Worm (Caenorhabditis elegans) whole organism, mixed stage, embryonic: ENCODE measurements around the gene Y59A8A.8.

Experiments used
- M03D4.4 ChIP-seq: sonication (generic microtip); optimal IDR thresholded peaks from 2 replicates; lab custom pipeline; 2017; ENCODE audit warnings: mild to moderate bottlenecking, missing genetic modification characterization, missing compliant biosample characterization
- bed-3 ChIP-seq: fragments of 200-800 bp; sonication (Bioruptor generic); optimal IDR thresholded peaks from 3 replicates; lab custom pipeline; 2018; ENCODE audit warnings: mild to moderate bottlenecking, missing genetic modification characterization, moderate library complexity, missing compliant biosample characterization
- blmp-1 ChIP-seq: fragments of 150-350 bp; optimal IDR thresholded peaks from 2 replicates; lab custom pipeline; 2014; ENCODE audit warnings: missing biosample characterization, missing genetic modification characterization
- ceh-39 ChIP-seq: fragments of 150-350 bp; optimal IDR thresholded peaks from 2 replicates; lab custom pipeline; 2014; ENCODE audit warnings: missing biosample characterization, missing genetic modification characterization
- ceh-43 ChIP-seq: fragments of 200-800 bp; sonication (Bioruptor generic); optimal IDR thresholded peaks from 2 replicates; lab custom pipeline; 2018; ENCODE audit warnings: mild to moderate bottlenecking, missing genetic modification characterization, moderate library complexity, missing compliant biosample characterization
- ces-1 ChIP-seq: fragments of 150-350 bp; optimal IDR thresholded peaks from 2 replicates; lab custom pipeline; 2014; ENCODE audit warnings: missing biosample characterization, missing genetic modification reagents, missing genetic modification characterization
- cnd-1 ChIP-seq: fragments of 200-800 bp; sonication (Bioruptor generic); optimal IDR thresholded peaks from 2 replicates; lab custom pipeline; 2018; ENCODE audit warnings: mild to moderate bottlenecking, missing genetic modification characterization, missing compliant biosample characterization
- drap-1 ChIP-seq: fragments of 200-800 bp; sonication (Bioruptor generic); optimal IDR thresholded peaks from 3 replicates; lab custom pipeline; 2018; ENCODE audit warnings: mild to moderate bottlenecking, missing genetic modification characterization, missing compliant biosample characterization
- elt-1 ChIP-seq: sonication (generic microtip); optimal IDR thresholded peaks from 2 replicates; lab custom pipeline; 2017; ENCODE audit warnings: missing genetic modification characterization, mild to moderate bottlenecking, missing compliant biosample characterization, antibody characterized with exemption, moderate library complexity, borderline replicate concordance; ENCODE audit not compliant: insufficient read depth
- ham-2 ChIP-seq: fragments of 200-800 bp; sonication (Bioruptor generic); optimal IDR thresholded peaks from 2 replicates; lab custom pipeline; 2018; ENCODE audit warnings: mild to moderate bottlenecking, missing genetic modification characterization, missing compliant biosample characterization
- hlh-1 ChIP-seq: fragments of 150-350 bp; optimal IDR thresholded peaks from 2 replicates; lab custom pipeline; 2014; ENCODE audit warnings: missing biosample characterization, missing genetic modification reagents, missing genetic modification characterization
- lin-32 ChIP-seq: fragments of 200-800 bp; sonication (Bioruptor generic); optimal IDR thresholded peaks from 2 replicates; lab custom pipeline; 2018; ENCODE audit warnings: mild to moderate bottlenecking, missing genetic modification characterization, missing compliant biosample characterization
- lsy-2 ChIP-seq: fragments of 150-350 bp; optimal IDR thresholded peaks from 2 replicates; lab custom pipeline; 2014; ENCODE audit warnings: missing biosample characterization, missing genetic modification characterization
- mab-5 ChIP-seq: fragments of 150-350 bp; optimal IDR thresholded peaks from 2 replicates; lab custom pipeline; 2014; ENCODE audit warnings: missing biosample characterization, missing genetic modification characterization
- mls-2 ChIP-seq: sonication (generic microtip); optimal IDR thresholded peaks from 2 replicates; lab custom pipeline; 2016; ENCODE audit warnings: mild to moderate bottlenecking, missing genetic modification characterization, moderate library complexity, missing compliant biosample characterization
- nhr-12 ChIP-seq: fragments of 150-350 bp; optimal IDR thresholded peaks from 2 replicates; lab custom pipeline; 2014; ENCODE audit warnings: missing biosample characterization, missing genetic modification characterization
- nhr-237 ChIP-seq: fragments of 150-350 bp; optimal IDR thresholded peaks from 2 replicates; lab custom pipeline; 2014; ENCODE audit warnings: missing biosample characterization, missing genetic modification characterization
- nhr-28 ChIP-seq: fragments of 150-350 bp; optimal IDR thresholded peaks from 2 replicates; lab custom pipeline; 2014; ENCODE audit warnings: missing biosample characterization, missing genetic modification characterization
- nhr-76 ChIP-seq: sonication (generic microtip); optimal IDR thresholded peaks from 2 replicates; lab custom pipeline; 2017; ENCODE audit warnings: missing biosample characterization, missing genetic modification characterization
- pha-4 ChIP-seq: fragments of 150-350 bp; optimal IDR thresholded peaks from 2 replicates; lab custom pipeline; 2018; ENCODE audit warnings: missing biosample characterization, missing genetic modification reagents, missing genetic modification characterization
- sem-2 ChIP-seq: fragments of 200-800 bp; sonication (Bioruptor generic); optimal IDR thresholded peaks from 2 replicates; lab custom pipeline; 2018; ENCODE audit warnings: mild to moderate bottlenecking, missing genetic modification characterization, missing compliant biosample characterization
- sptf-1 ChIP-seq: sonication (generic microtip); optimal IDR thresholded peaks from 2 replicates; lab custom pipeline; 2017; ENCODE audit warnings: mild to moderate bottlenecking, missing genetic modification characterization, moderate library complexity, missing compliant biosample characterization
- unc-120 ChIP-seq: sonication (generic microtip); optimal IDR thresholded peaks from 2 replicates; lab custom pipeline; 2017; ENCODE audit warnings: missing genetic modification characterization, missing compliant biosample characterization; ENCODE audit not compliant: poor library complexity, severe bottlenecking
- unc-62 ChIP-seq: fragments of 150-350 bp; optimal IDR thresholded peaks from 2 replicates; lab custom pipeline; 2014; ENCODE audit warnings: missing biosample characterization, missing genetic modification reagents, missing genetic modification characterization
- zip-8 ChIP-seq: fragments of 150-350 bp; optimal IDR thresholded peaks from 2 replicates; lab custom pipeline; 2014; ENCODE audit warnings: missing biosample characterization, missing genetic modification characterization
- ztf-11 ChIP-seq: fragments of 150-350 bp; optimal IDR thresholded peaks from 2 replicates; lab custom pipeline; 2014; ENCODE audit warnings: missing biosample characterization, missing genetic modification characterization

The Y59A8A.8 gene

DNA sequence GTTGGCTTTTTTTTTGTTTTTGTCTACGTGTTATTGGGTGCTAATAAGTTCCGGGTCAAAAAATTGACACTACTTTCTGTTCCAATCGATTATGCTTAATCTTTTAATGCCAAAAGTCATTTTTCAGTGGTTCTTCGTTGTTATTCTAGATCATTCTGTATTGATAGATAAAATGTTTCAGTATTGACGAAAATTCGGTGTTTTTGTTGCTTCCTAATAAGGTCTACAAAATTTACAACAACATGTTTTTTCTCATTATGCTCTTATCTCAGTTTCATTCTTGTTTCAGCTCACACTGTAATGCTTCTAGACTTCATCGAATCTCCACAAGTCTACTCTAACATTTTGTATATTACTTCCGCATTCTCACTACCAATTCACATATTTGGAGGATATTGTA, 34.1 kb upstream of the Y59A8A.8 start, which contains the start of gene srh-303:
Gene srh-303, plus strand, starts transcription at position 301 of the 400 bp plus-strand sequence.
- TF ChIP-seq lsy-2 (tag; lab: Kevin White, UChicago) (no peak), lin-32 (GFP tag; lab: Kevin White, UChicago) (no peak), unc-120 (tag; lab: Kevin White, UChicago) (no peak), mls-2 (tag; lab: Kevin White, UChicago) (no peak), nhr-76 (no peak), ham-2 (GFP tag; lab: Kevin White, UChicago) (no peak), cnd-1 (tag; lab: Kevin White, UChicago) (no peak), nhr-28 (tag; lab: Kevin White, UChicago) (no peak), bed-3 (GFP tag; lab: Kevin White, UChicago) (no peak), drap-1 (no peak), ces-1 (no peak), pha-4 (tag; lab: Kevin White, UChicago) (no peak)

DNA sequence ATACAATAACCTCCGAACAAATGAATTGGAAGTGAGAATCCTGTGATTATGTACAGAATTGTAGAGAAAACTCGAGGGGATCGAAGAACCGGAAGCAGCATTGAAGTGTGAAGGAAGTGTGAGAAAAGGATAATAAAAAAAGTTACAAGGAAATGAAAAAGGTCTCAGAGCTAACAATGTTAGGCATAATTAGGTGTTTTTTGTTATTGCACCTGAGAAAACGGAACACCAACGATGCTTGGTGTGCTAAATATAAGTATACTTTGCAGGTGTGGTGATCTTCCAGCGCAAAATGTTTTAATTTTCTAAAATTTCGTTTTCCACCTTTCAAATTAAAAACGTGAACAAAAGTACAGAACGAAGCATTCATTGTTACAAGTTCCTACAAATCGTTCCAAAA, 21.3 kb upstream of the Y59A8A.8 start, which contains the start of gene srh-286:
Gene srh-286, minus strand, starts transcription at position 101 of the 400 bp plus-strand sequence.
- no peak for TF ChIP-seq ztf-11
- TF ChIP-seq, all 35 proteins: peak for 0

DNA sequence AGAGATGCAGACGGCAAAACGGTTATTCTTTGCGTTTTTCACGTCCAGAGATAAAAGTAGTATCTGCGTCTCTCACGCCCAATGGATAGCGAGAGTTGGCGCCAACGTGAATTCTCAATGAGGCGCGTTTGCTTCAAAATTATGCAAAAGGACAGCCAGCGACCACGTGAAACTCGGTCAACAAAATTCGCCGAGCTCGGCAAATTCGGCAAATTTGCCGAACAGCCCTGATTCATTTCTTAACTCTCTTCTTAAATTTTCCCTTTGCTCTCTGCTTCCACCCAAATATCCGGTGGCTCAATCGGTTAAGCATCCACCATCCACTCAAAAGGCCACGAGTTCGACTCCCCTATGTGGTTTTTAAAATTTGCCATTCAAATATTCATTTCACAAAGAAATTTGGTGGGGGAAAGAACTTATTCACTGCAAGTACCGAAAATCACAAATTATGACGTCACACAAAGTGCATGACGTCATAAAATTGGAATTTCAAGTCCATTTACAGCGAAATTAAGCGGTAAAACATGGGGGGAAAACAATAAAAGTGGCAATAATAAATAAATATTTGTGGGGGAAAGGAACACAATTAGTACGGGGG, 19.9 kb upstream of the Y59A8A.8 start:
- TF ChIP-seq sptf-1 (tag; lab: Kevin White, UChicago) = no peak
- no peak for TF ChIP-seq cnd-1 (tag; lab: Kevin White, UChicago)
- peak; percentile 100 for TF ChIP-seq zip-8
- TF ChIP-seq nhr-28 (tag; lab: Kevin White, UChicago) = no peak
- no peak for TF ChIP-seq ceh-39
- TF ChIP-seq elt-1 (tag; lab: Kevin White, UChicago) = no peak

DNA sequence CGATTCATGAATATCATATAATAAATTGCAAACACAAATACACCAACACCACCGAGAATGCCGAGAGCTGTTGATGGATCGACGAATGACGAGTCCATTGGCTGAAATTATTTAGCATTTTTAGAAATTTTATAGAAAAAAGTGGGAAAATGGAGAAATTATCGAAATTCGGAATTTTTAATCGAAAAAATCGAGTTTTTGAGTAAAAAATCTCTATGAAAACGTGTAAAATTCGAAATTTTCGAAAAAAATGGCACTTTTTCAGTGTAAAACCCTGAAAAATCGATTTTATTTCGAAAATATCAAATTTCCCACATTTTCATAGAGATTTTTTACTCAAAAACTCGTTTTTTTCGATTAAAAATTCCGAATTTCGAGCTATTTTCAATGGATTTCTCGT, 9.5 kb upstream of the Y59A8A.8 start, which contains the start of gene tcc-1:
Gene tcc-1, minus strand, starts transcription at position 101 of the 400 bp plus-strand sequence.
- TF ChIP-seq M03D4.4 (tag; lab: Kevin White, UChicago) = no peak
- TF ChIP-seq mab-5 (tag; lab: Kevin White, UChicago) = no peak

DNA sequence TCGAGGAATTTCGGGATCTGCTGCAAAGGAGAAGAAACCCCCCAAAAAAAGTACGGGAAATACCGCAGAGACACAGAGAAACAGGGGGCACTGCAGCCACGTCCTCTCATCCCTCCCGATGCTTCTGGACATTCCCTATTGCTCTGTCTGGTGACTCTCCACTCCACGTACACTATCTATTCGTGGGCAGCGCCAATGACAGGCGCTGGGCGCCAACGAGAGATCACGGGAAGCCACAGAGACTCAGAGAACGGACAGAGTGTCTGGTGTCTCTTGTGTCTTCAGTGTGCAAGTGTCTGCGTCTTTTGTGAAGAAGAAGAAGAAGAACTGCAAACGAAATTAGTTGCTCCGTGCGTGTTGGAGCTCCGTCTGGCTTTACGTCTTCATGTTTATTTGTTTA, 7.5 kb upstream of the Y59A8A.8 start:
- peak; percentile 82 for TF ChIP-seq hlh-1 (tag; lab: Kevin White, UChicago)
- TF ChIP-seq zip-8 = no peak
- peak; percentile 73 for TF ChIP-seq unc-62
- peak; percentile 42 for TF ChIP-seq ham-2 (GFP tag; lab: Kevin White, UChicago)
- TF ChIP-seq nhr-237 (tag; lab: Kevin White, UChicago) = peak; percentile 74
- TF ChIP-seq lsy-2 (tag; lab: Kevin White, UChicago) = peak; percentile 44
- TF ChIP-seq nhr-12 = no peak
- peak; percentile 86 for TF ChIP-seq unc-120 (tag; lab: Kevin White, UChicago)
- peak; percentile 37 for TF ChIP-seq pha-4 (tag; lab: Kevin White, UChicago)
- no peak for TF ChIP-seq M03D4.4 (tag; lab: Kevin White, UChicago)
- peak; percentile 78 for TF ChIP-seq drap-1
- peak; percentile 98 for TF ChIP-seq ces-1
- TF ChIP-seq, all 35 proteins: peak for 9

DNA sequence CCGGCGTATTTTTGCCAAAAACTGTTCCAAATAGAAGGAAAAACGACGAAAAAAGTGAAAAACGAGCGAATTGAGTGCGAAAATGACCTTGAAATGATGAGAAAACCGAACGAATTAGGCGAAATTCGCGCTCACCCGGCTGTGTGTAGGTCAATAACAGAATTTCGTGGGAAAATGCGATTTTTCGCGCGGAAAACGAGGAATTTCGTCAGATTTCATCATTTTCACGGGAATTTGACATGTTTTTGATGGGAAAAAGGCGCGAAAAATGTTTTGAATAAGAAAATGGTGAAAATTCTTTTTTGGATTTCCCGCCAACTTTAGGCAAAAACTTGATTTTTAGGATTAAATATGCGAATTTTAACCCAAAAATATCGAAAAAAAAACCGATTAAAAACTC, 6.3 kb upstream of the Y59A8A.8 start:
- TF ChIP-seq hlh-1 (tag; lab: Kevin White, UChicago) = no peak
- TF ChIP-seq elt-1 (tag; lab: Kevin White, UChicago) = no peak
- no peak for TF ChIP-seq drap-1
- no peak for TF ChIP-seq nhr-76
- no peak for TF ChIP-seq cnd-1 (tag; lab: Kevin White, UChicago)
- no peak for TF ChIP-seq nhr-12
- TF ChIP-seq nhr-28 (tag; lab: Kevin White, UChicago) = no peak
- TF ChIP-seq ceh-43 (GFP tag; lab: Kevin White, UChicago) = no peak

DNA sequence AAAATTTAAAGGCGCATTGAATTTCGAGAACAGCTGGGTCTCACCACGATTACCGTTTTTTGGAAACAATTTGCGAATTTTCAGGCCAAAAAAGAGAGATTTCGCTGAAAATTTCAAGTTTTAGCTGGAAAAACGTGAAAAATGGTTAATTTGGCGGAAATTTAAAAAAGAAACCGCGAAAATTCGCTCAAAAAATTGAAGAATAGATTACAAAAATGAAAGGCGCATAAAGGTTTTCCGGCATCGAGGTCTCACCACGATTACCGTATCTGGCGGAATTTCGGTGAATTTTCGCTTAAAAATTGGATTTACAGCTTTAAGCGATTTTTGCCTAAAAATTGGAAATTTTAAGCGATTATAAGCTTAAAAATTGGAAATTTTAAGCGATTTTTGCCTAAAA, 5.9 kb upstream of the Y59A8A.8 start:
- no peak for TF ChIP-seq unc-62
- TF ChIP-seq, all 35 proteins: peak for 0

DNA sequence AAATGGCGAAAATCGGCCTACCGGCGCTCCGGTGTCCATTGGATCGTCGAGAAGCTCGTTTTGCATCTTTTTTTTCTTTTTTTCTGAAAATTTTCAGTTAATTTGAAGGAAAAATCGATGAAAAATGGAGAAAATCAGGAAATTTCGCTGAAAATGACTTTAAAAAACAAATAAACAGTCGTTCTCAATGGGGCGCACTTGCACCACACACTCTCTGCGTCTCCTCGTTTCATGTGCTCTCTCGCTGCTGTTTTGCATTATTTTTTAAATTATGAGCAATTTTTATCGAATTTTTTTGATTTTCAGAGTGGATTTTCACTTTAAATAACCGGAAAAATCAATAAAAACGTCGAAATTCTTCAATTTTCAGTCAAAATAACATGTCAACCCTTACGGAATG, 5.2 kb downstream of the Y59A8A.8 start, which contains the start of gene csn-1:
Gene csn-1, minus strand, starts transcription at position 83 of the 400 bp plus-strand sequence.
- no peak for TF ChIP-seq drap-1
- TF ChIP-seq sem-2 (GFP tag; lab: Kevin White, UChicago) = no peak
- TF ChIP-seq M03D4.4 (tag; lab: Kevin White, UChicago) = no peak
- TF ChIP-seq blmp-1 (tag; lab: Kevin White, UChicago) = no peak
